Fruit fly (Drosophila melanogaster) whole organism: Measurements from ENCODE around the gene CG1907.

Source experiments
- CG8478 ChIP-seq: fragments of >200 bp; optimal IDR thresholded peaks from 2 replicates; lab custom pipeline; 2018; ENCODE audit warnings: inconsistent platforms
- Dll ChIP-seq: fragments of >200 bp; optimal IDR thresholded peaks from 2 replicates; lab custom pipeline; 2017
- EcR ChIP-seq, 2 experiments: fragments of >200 bp; optimal IDR thresholded peaks; 2 replicates each; lab custom pipeline; 2017; ENCODE audit warnings: missing biosample characterization in 2 of 2, missing genetic modification characterization in 2 of 2, missing genetic modification reagents in 2 of 2
- pan ChIP-seq: fragments of >200 bp; optimal IDR thresholded peaks from 2 replicates; lab custom pipeline; 2017
- psq ChIP-seq: fragments of >200 bp; optimal IDR thresholded peaks from 2 replicates; lab custom pipeline; 2017
- usp ChIP-seq: fragments of >200 bp; optimal IDR thresholded peaks from 2 replicates; lab custom pipeline; 2017; ENCODE audit warnings: missing biosample characterization, missing genetic modification characterization, mixed read lengths

The CG1907 gene

dm6 chr3R:29659950-29660349, 41.1 kb downstream of the CG1907 start, which contains the start of gene Dop1R2:
Dop1R2 (minus strand) TSS chr3R:29659984.
- TF ChIP-seq Dll (lab: Kevin White, UChicago) (no peak), psq (lab: Kevin White, UChicago) (no peak), pan (lab: Kevin White, UChicago) (no peak), CG8478 (no peak), usp (GFP tag; lab: Kevin White, UChicago) (no peak), EcR (GFP tag; optimal IDR thresholded peaks at IDR 0.05; lab: Kevin White, UChicago) (no peak)

- TF ChIP-seq psq (lab: Kevin White, UChicago) (no peak), Dll (lab: Kevin White, UChicago) (no peak), usp (GFP tag; lab: Kevin White, UChicago) (no peak), CG8478 (no peak), EcR (GFP tag; optimal IDR thresholded peaks at IDR 0.05; lab: Kevin White, UChicago) (no peak), pan (lab: Kevin White, UChicago) (no peak)
Observed at dm6 chr3R:29664183-29664829, 45.4 kb downstream of the CG1907 start, which contains the start of gene ppk21. ppk21 (plus strand) TSS chr3R:29664779.

- no peak for TF ChIP-seq pan (lab: Kevin White, UChicago)
Observed at dm6 chr3R:29668777-29669176, 49.9 kb downstream of the CG1907 start, which contains the start of the genes ppk20 and ppk30. ppk20 (minus strand) TSS chr3R:29668877. ppk30 (plus strand) TSS chr3R:29669149.
